Worm (Caenorhabditis elegans) whole organism, L2 larva: Measurements from ENCODE around the gene T26H5.11.

ENCODE experiments used
- C34F6.9 ChIP-seq: fragments of 150-350 bp; optimal IDR thresholded peaks from 2 replicates; lab custom pipeline; 2014; ENCODE audit warnings: missing biosample characterization, missing genetic modification characterization
- R02D3.7 ChIP-seq: fragments of 150-350 bp; optimal IDR thresholded peaks from 2 replicates; lab custom pipeline; 2014; ENCODE audit warnings: missing biosample characterization, missing genetic modification characterization
- Y55F3AM.14 ChIP-seq: fragments of 200-800 bp; sonication (Bioruptor generic); optimal IDR thresholded peaks from 2 replicates; lab custom pipeline; 2018; ENCODE audit warnings: mild to moderate bottlenecking, missing genetic modification characterization, missing compliant biosample characterization
- ZK546.5 ChIP-seq: sonication (generic microtip); optimal IDR thresholded peaks from 2 replicates; lab custom pipeline; 2017; ENCODE audit warnings: missing biosample characterization, missing genetic modification characterization
- alr-1 ChIP-seq: fragments of 150-350 bp; optimal IDR thresholded peaks from 2 replicates; lab custom pipeline; 2014; ENCODE audit warnings: missing biosample characterization, missing genetic modification characterization
- aly-2 ChIP-seq: fragments of 150-350 bp; optimal IDR thresholded peaks from 2 replicates; lab custom pipeline; 2014; ENCODE audit warnings: missing biosample characterization, missing genetic modification characterization
- ama-1 ChIP-seq: fragments of 150-350 bp; optimal IDR thresholded peaks from 2 replicates; lab custom pipeline; 2018; ENCODE audit warnings: inconsistent platforms
- ceh-16 ChIP-seq: fragments of 150-350 bp; optimal IDR thresholded peaks from 2 replicates; lab custom pipeline; 2014; ENCODE audit warnings: missing biosample characterization, missing genetic modification characterization
- crh-2 ChIP-seq: sonication (generic microtip); optimal IDR thresholded peaks from 2 replicates; lab custom pipeline; 2017; ENCODE audit warnings: missing biosample characterization, missing genetic modification characterization
- dmd-4 ChIP-seq: sonication (generic microtip); optimal IDR thresholded peaks from 2 replicates; lab custom pipeline; 2017; ENCODE audit warnings: missing biosample characterization, missing genetic modification characterization
- fos-1 ChIP-seq: fragments of 150-350 bp; optimal IDR thresholded peaks from 2 replicates; lab custom pipeline; 2014; ENCODE audit warnings: missing biosample characterization, missing genetic modification characterization
- gmeb-1 ChIP-seq: fragments of 150-350 bp; optimal IDR thresholded peaks from 2 replicates; lab custom pipeline; 2014; ENCODE audit warnings: missing biosample characterization, missing genetic modification characterization
- lin-11 ChIP-seq: fragments of 150-350 bp; sonication (generic microtip); optimal IDR thresholded peaks from 2 replicates; lab custom pipeline; 2014; ENCODE audit warnings: missing biosample characterization, missing genetic modification characterization, inconsistent platforms, mixed read lengths
- lin-13 ChIP-seq: fragments of 150-350 bp; optimal IDR thresholded peaks from 2 replicates; lab custom pipeline; 2014; ENCODE audit warnings: missing biosample characterization, missing genetic modification reagents, missing genetic modification characterization
- lsy-2 ChIP-seq, 2 experiments: fragments of 150-350 bp in 1 of 2; sonication (generic microtip) in 1 of 2; optimal IDR thresholded peaks; 2 replicates each; lab custom pipeline; 2014 to 2017; ENCODE audit warnings: missing biosample characterization in 2 of 2, missing genetic modification characterization in 2 of 2
- mab-5 ChIP-seq: fragments of 150-350 bp; optimal IDR thresholded peaks from 2 replicates; lab custom pipeline; 2014; ENCODE audit warnings: missing biosample characterization, missing genetic modification characterization
- mbf-1 ChIP-seq: sonication (generic microtip); optimal IDR thresholded peaks from 2 replicates; lab custom pipeline; 2017; ENCODE audit warnings: missing biosample characterization, missing genetic modification characterization
- nhr-10 ChIP-seq: sonication (generic microtip); optimal IDR thresholded peaks from 2 replicates; lab custom pipeline; 2017; ENCODE audit warnings: missing biosample characterization, missing genetic modification characterization
- nhr-11 ChIP-seq: fragments of 150-350 bp; optimal IDR thresholded peaks from 2 replicates; lab custom pipeline; 2014; ENCODE audit warnings: missing biosample characterization, missing genetic modification characterization
- nhr-129 ChIP-seq: fragments of 150-350 bp; optimal IDR thresholded peaks from 2 replicates; lab custom pipeline; 2014; ENCODE audit warnings: missing biosample characterization, missing genetic modification characterization
- nhr-21 ChIP-seq: fragments of 150-350 bp; optimal IDR thresholded peaks from 2 replicates; lab custom pipeline; 2014; ENCODE audit warnings: missing biosample characterization, missing genetic modification characterization
- nhr-237 ChIP-seq: fragments of 150-350 bp; optimal IDR thresholded peaks from 2 replicates; lab custom pipeline; 2014; ENCODE audit warnings: missing biosample characterization, missing genetic modification characterization
- nhr-6 ChIP-seq: fragments of 150-350 bp; optimal IDR thresholded peaks from 2 replicates; lab custom pipeline; 2014; ENCODE audit warnings: missing biosample characterization, missing genetic modification characterization
- nhr-77 ChIP-seq: fragments of 150-350 bp; optimal IDR thresholded peaks from 2 replicates; lab custom pipeline; 2014; ENCODE audit warnings: missing biosample characterization, missing genetic modification characterization
- sem-4 ChIP-seq: fragments of 150-350 bp; optimal IDR thresholded peaks from 2 replicates; lab custom pipeline; 2014; ENCODE audit warnings: missing biosample characterization, missing genetic modification reagents, missing genetic modification characterization
- skn-1 ChIP-seq: sonication (generic microtip); optimal IDR thresholded peaks from 2 replicates; lab custom pipeline; 2017; ENCODE audit warnings: missing biosample characterization, missing genetic modification characterization
- sma-3 ChIP-seq: sonication (generic microtip); optimal IDR thresholded peaks from 2 replicates; lab custom pipeline; 2016; ENCODE audit warnings: missing genetic modification reagents, missing genetic modification characterization, missing compliant biosample characterization
- sma-9 ChIP-seq, 2 experiments: fragments of 150-350 bp in 1 of 2; sonication (generic microtip) in 1 of 2; optimal IDR thresholded peaks; 2 replicates each; lab custom pipeline; 2014 to 2016; ENCODE audit warnings: missing genetic modification characterization in 2 of 2, mild to moderate bottlenecking in 1 of 2, missing biosample characterization in 1 of 2, missing compliant biosample characterization in 1 of 2, missing genetic modification reagents in 1 of 2, moderate library complexity in 1 of 2
- unc-39 ChIP-seq: fragments of 150-350 bp; optimal IDR thresholded peaks from 2 replicates; lab custom pipeline; 2014; ENCODE audit warnings: missing biosample characterization, missing genetic modification characterization
- unc-55 ChIP-seq: fragments of 150-350 bp; sonication (generic microtip); optimal IDR thresholded peaks from 3 replicates; lab custom pipeline; 2014; ENCODE audit warnings: missing biosample characterization, missing genetic modification reagents, missing genetic modification characterization
- unc-62 ChIP-seq: fragments of 150-350 bp; optimal IDR thresholded peaks from 2 replicates; lab custom pipeline; 2014; ENCODE audit warnings: missing biosample characterization, missing genetic modification reagents, missing genetic modification characterization
- zag-1 ChIP-seq: fragments of 150-350 bp; optimal IDR thresholded peaks from 2 replicates; lab custom pipeline; 2014; ENCODE audit warnings: missing biosample characterization, missing genetic modification characterization
- ztf-1 ChIP-seq: fragments of 200-800 bp; sonication (Bioruptor generic); conservative IDR thresholded peaks from 2 replicates; pipeline ENCODE4 v1.3.6; 2022; ENCODE audit warnings: missing genetic modification characterization, missing compliant biosample characterization
- ztf-11 ChIP-seq: sonication (generic microtip); optimal IDR thresholded peaks from 2 replicates; lab custom pipeline; 2017; ENCODE audit warnings: missing biosample characterization, missing genetic modification characterization

Gene T26H5.11

DNA sequence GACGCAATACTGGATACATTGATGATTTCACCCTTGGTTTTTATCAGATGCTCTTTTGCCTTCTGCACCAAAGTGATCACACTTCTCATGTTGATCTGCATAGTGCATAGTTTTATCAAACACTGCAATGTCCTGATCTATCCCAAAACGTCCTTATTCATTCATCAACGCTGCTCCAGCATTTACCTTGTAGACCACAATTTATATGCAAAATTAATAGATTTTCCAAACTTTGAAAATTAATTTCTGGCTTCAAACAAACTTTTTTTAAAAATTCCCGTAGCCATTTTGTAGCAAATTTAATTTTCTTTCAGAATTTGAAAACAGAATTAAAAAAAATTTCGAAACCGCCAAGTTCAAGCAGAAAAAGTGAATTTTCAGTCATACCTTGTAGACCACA, 40.4 kb upstream of the T26H5.11 start, which contains the start of gene C06B8.3:
C06B8.3 (minus strand) TSS at position 101 of the 400 bp plus-strand sequence.
- TF ChIP-seq lsy-2 (tag; optimal IDR thresholded peaks at IDR 0.05; lab: Kevin White, UChicago) (no peak), nhr-6 (tag; lab: Kevin White, UChicago) (no peak), unc-39 (tag; lab: Kevin White, UChicago) (no peak), unc-62 (no peak), ZK546.5 (tag; lab: Kevin White, UChicago) (no peak), aly-2 (tag; lab: Kevin White, UChicago) (no peak)

DNA sequence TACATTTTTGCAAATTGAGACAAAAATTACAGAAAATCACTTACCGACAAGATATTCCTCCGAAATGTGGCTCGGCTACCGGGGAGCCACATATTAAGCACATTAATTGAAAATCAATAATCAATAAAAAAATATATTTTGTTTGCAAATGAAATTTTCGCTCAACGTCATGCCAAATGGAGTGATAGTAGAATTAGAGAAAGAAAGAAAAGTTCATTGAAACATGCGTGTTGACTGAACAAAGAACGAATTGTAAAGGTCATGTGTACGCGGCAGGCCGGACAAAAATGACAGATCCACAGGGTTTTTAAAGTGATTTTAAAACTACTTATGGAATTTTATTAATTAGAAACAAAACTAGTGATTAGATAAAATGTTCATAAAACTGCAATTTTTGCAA, 39.5 kb upstream of the T26H5.11 start:
- TF ChIP-seq lin-13 (GFP tag; lab: Kevin White, UChicago) (no peak), nhr-237 (tag; lab: Kevin White, UChicago) (no peak), C34F6.9 (tag; lab: Kevin White, UChicago) (no peak), sma-9 (GFP tag; optimal IDR thresholded peaks at IDR 0.05; lab: Kevin White, UChicago) (peak; percentile 59), sma-9 (tag; optimal IDR thresholded peaks at IDR 0.05; lab: Kevin White, UChicago) (no peak), fos-1 (peak; percentile 15)

DNA sequence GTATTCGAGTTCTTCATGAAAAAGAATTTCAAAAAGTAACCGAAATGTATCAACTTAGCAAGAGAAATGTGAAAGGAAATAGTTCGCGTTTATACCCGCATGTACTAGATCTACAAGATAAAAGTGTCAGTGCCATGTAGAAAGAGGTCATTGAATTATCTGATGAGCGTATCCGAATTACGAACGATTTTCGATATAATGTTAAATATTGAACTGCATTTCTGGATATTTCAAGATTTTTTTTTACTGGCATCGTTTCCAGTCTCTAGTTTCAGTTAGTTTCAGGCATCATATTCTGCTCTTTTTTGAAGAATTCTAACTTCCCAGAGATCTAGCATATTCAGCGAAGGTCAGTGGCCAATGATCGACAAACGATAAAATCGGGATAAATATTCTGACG, 37.3 kb upstream of the T26H5.11 start, which contains the start of gene nhr-150:
nhr-150 (minus strand) TSS at position 92 of the 400 bp plus-strand sequence.
- TF ChIP-seq sma-9 (GFP tag; optimal IDR thresholded peaks at IDR 0.05; lab: Kevin White, UChicago) (peak; percentile 50), sma-9 (tag; optimal IDR thresholded peaks at IDR 0.05; lab: Kevin White, UChicago) (no peak), nhr-11 (tag; lab: Kevin White, UChicago) (no peak), Y55F3AM.14 (GFP tag; lab: Kevin White, UChicago) (no peak), lin-13 (GFP tag; lab: Kevin White, UChicago) (no peak), nhr-129 (tag; lab: Kevin White, UChicago) (no peak), C34F6.9 (tag; lab: Kevin White, UChicago) (no peak), nhr-6 (tag; lab: Kevin White, UChicago) (no peak), alr-1 (no peak)

DNA sequence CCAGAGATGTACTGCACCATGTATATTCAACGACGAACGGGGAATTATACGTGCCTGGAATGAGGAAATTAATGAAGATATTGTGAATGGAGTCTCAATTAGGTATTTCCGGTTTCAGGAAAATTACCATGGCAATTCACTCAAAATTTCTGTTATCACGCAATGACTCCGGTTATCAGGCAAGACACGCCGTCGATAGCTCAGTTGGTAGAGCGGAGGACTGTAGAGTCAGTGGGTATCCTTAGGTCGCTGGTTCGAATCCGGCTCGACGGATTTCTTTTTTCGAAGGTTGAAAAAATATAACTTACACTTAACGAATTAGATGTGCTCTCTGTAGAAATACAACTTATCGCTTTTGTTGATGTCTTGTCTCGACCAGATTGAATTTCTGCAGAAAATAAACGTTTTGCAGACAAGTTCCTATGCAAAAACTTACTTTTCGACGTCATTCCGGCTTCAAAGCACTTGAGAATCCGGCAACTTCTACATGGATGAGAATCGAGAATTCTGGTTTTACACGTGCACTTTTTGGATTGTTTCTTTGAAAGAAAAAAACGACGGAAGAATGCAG, 36.5 kb upstream of the T26H5.11 start:
- no peak for TF ChIP-seq ama-1

DNA sequence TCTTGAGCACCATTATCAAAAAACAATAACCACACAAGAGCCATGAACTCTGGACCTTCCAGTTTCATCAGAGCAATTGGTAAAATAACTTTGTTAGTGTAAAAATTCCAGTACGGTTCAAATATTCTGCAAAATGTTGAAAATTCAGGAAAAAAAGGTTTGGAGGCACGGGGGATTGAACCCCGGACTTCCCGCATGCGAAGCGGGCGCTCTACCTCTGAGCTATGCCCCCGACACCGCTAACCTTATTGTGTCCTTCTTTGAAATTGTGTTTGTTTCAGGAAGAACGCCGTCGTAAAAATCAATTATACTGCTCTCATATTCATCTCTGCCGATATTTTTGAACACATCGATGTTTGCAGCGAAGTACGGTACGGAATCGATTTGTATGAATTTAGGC, 35.7 kb upstream of the T26H5.11 start:
- no peak for TF ChIP-seq skn-1 (tag; lab: Kevin White, UChicago)
- no peak for TF ChIP-seq alr-1
- TF ChIP-seq lin-11 (tag; lab: Kevin White, UChicago), result no peak
- no peak for TF ChIP-seq mbf-1 (tag; lab: Kevin White, UChicago)
- no peak for TF ChIP-seq ztf-1 (GFP tag; lab: Robert Waterston, UW)
- TF ChIP-seq unc-55 (GFP tag; lab: Kevin White, UChicago), result no peak
- no peak for TF ChIP-seq nhr-11 (tag; lab: Kevin White, UChicago)
- no peak for TF ChIP-seq ceh-16
- TF ChIP-seq nhr-77 (tag; lab: Kevin White, UChicago), result no peak
- no peak for TF ChIP-seq nhr-129 (tag; lab: Kevin White, UChicago)
- TF ChIP-seq sem-4 (tag; lab: Kevin White, UChicago), result no peak
- no peak for TF ChIP-seq nhr-237 (tag; lab: Kevin White, UChicago)
- TF ChIP-seq gmeb-1 (tag; lab: Kevin White, UChicago), result no peak
- TF ChIP-seq ztf-11 (tag; lab: Kevin White, UChicago), result no peak
- no peak for TF ChIP-seq dmd-4 (tag; lab: Kevin White, UChicago)
- no peak for TF ChIP-seq nhr-10 (tag; lab: Kevin White, UChicago)
- TF ChIP-seq mab-5 (tag; lab: Kevin White, UChicago), result no peak
- TF ChIP-seq, all 48 proteins: peak for 0

DNA sequence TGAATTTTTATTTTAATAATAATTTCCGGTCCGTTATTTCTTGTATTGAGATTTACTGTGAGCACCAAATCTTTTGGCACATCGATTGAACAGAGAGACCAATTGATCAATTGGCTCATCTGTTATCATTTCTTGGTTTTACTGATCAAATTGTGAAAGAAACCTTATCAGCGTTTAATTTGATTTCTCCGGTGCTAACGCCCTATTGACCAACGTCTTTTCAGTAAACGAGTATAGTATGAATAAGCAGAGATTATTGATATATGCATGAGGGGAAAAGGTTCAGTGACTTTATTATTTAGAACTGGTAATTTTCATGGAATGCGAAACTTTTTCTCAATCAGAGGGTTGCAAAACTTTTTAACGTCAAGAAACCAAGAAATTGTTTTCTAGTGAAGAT, 35.0 kb upstream of the T26H5.11 start:
- TF ChIP-seq fos-1 (peak; percentile 56), sma-9 (GFP tag; optimal IDR thresholded peaks at IDR 0.05; lab: Kevin White, UChicago) (peak; percentile 15), sma-9 (tag; optimal IDR thresholded peaks at IDR 0.05; lab: Kevin White, UChicago) (no peak), nhr-237 (tag; lab: Kevin White, UChicago) (no peak)

DNA sequence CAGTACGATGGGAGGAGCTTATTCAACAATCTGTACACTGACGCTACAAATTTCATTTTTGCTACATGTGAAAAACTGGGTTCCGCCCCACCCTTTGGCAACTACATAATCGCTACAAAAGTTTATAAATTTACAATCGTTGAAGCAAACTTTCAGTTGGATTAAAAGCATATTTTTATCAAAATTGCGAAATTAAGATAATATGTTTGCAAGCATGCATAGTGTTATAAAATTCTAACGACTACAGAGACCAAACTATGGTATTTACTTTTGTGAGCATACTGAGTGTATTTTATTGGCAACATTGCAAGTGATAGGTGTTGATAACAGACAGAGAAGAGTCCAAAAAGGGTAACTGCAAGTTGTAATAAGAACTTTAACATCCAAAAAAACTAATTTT, 34.5 kb upstream of the T26H5.11 start, which contains the start of gene C06B8.2:
C06B8.2 (minus strand) TSS at position 153 of the 400 bp plus-strand sequence.
- TF ChIP-seq ceh-16 (no peak), gmeb-1 (tag; lab: Kevin White, UChicago) (no peak), nhr-21 (tag; lab: Kevin White, UChicago) (no peak), sma-3 (GFP tag; lab: Kevin White, UChicago) (no peak), unc-55 (GFP tag; lab: Kevin White, UChicago) (no peak), sma-9 (GFP tag; optimal IDR thresholded peaks at IDR 0.05; lab: Kevin White, UChicago) (no peak), sma-9 (tag; optimal IDR thresholded peaks at IDR 0.05; lab: Kevin White, UChicago) (no peak), crh-2 (tag; lab: Kevin White, UChicago) (no peak), sem-4 (tag; lab: Kevin White, UChicago) (no peak), mab-5 (tag; lab: Kevin White, UChicago) (no peak), unc-39 (tag; lab: Kevin White, UChicago) (no peak), zag-1 (tag; lab: Kevin White, UChicago) (no peak), R02D3.7 (tag; lab: Kevin White, UChicago) (no peak)
